Worm (Caenorhabditis elegans) whole organism, L4 larva: ENCODE data around the gene unc-64.

Experiments used
- F10B5.3 ChIP-seq: sonication (generic microtip); optimal IDR thresholded peaks from 2 replicates; lab custom pipeline; 2016; ENCODE audit warnings: mild to moderate bottlenecking, missing genetic modification characterization, missing compliant biosample characterization
- F26F4.8 ChIP-seq: fragments of 200-800 bp; sonication (Bioruptor generic); conservative IDR thresholded peaks from 2 replicates; pipeline ENCODE4 v1.3.6; 2022; ENCODE audit warnings: missing genetic modification characterization, missing compliant biosample characterization
- F49E8.2 ChIP-seq: sonication (generic microtip); optimal IDR thresholded peaks from 2 replicates; lab custom pipeline; 2016; ENCODE audit warnings: missing compliant biosample characterization, mild to moderate bottlenecking, missing genetic modification characterization, borderline replicate concordance
- R02D3.7 ChIP-seq: fragments of 150-350 bp; sonication (generic microtip); optimal IDR thresholded peaks from 3 replicates; lab custom pipeline; 2014; ENCODE audit warnings: missing biosample characterization, missing genetic modification characterization
- Y5F2A.4 ChIP-seq: fragments of 200-800 bp; sonication (Bioruptor generic); optimal IDR thresholded peaks from 2 replicates; lab custom pipeline; 2018; ENCODE audit warnings: mild to moderate bottlenecking, missing genetic modification characterization, missing compliant biosample characterization
- ZK337.2 ChIP-seq: fragments of 200-800 bp; sonication (Bioruptor generic); IDR thresholded peaks from 2 replicates; pipeline ENCODE4 v1.3.6; 2022; ENCODE audit warnings: missing genetic modification reagents, missing genetic modification characterization, missing compliant biosample characterization
- ZK546.5 ChIP-seq, 2 experiments: sonication (generic microtip); optimal IDR thresholded peaks; 2 replicates each; lab custom pipeline; 2017; ENCODE audit warnings: missing biosample characterization in 2 of 2, missing genetic modification characterization in 2 of 2
- aha-1 ChIP-seq: fragments of 150-350 bp; peaks from one replicate; lab custom pipeline; 2014; ENCODE audit warnings: missing biosample characterization, missing genetic modification characterization
- aly-2 ChIP-seq: sonication (generic microtip); optimal IDR thresholded peaks from 2 replicates; lab custom pipeline; 2018; ENCODE audit warnings: missing biosample characterization, missing genetic modification characterization
- attf-4 ChIP-seq: sonication (generic microtip); optimal IDR thresholded peaks from 3 replicates; lab custom pipeline; 2017; ENCODE audit warnings: missing biosample characterization, missing genetic modification characterization
- ceh-20 ChIP-seq: fragments of 200-800 bp; sonication (Bioruptor generic); IDR thresholded peaks from 2 replicates; pipeline ENCODE4 v1.3.6; 2022; ENCODE audit warnings: missing genetic modification reagents, missing genetic modification characterization, missing compliant biosample characterization
- ceh-32 ChIP-seq: sonication (generic microtip); optimal IDR thresholded peaks from 2 replicates; lab custom pipeline; 2016; ENCODE audit warnings: mild to moderate bottlenecking, missing genetic modification characterization, missing compliant biosample characterization; ENCODE audit not compliant: poor library complexity
- ceh-62 ChIP-seq: sonication (generic microtip); optimal IDR thresholded peaks from 2 replicates; lab custom pipeline; 2017; ENCODE audit warnings: missing biosample characterization, missing genetic modification characterization
- ceh-82 ChIP-seq: sonication (generic microtip); optimal IDR thresholded peaks from 2 replicates; lab custom pipeline; 2017; ENCODE audit warnings: missing biosample characterization, missing genetic modification characterization
- cey-2 ChIP-seq: sonication (generic microtip); optimal IDR thresholded peaks from 3 replicates; lab custom pipeline; 2017; ENCODE audit warnings: missing genetic modification characterization, mild to moderate bottlenecking, missing compliant biosample characterization, antibody characterized with exemption, borderline replicate concordance; ENCODE audit not compliant: insufficient read depth
- ctbp-1 ChIP-seq: fragments of 200-800 bp; sonication (Bioruptor generic); IDR thresholded peaks from 2 replicates; pipeline ENCODE4 v1.3.6; 2022; ENCODE audit warnings: missing genetic modification reagents, missing genetic modification characterization, missing compliant biosample characterization
- daf-12 ChIP-seq: fragments of 150-350 bp; optimal IDR thresholded peaks from 2 replicates; lab custom pipeline; 2014; ENCODE audit warnings: missing biosample characterization, missing genetic modification reagents, missing genetic modification characterization
- dmd-8 ChIP-seq: fragments of 200-800 bp; sonication (Bioruptor generic); IDR thresholded peaks from 2 replicates; pipeline ENCODE4 v1.3.6; 2022; ENCODE audit warnings: missing genetic modification characterization, missing compliant biosample characterization
- duxl-1 ChIP-seq: sonication (generic microtip); optimal IDR thresholded peaks from 2 replicates; lab custom pipeline; 2016; ENCODE audit warnings: mild to moderate bottlenecking, missing genetic modification characterization, moderate library complexity, missing compliant biosample characterization; ENCODE audit not compliant: poor library complexity
- dve-1 ChIP-seq: sonication (generic microtip); optimal IDR thresholded peaks from 2 replicates; lab custom pipeline; 2017; ENCODE audit warnings: antibody characterized with exemption, mild to moderate bottlenecking, missing genetic modification characterization, missing compliant biosample characterization; ENCODE audit not compliant: insufficient read depth
- egl-43 ChIP-seq: fragments of 200-800 bp; sonication (Bioruptor generic); IDR thresholded peaks from 2 replicates; pipeline ENCODE4 v1.3.6; 2022; ENCODE audit warnings: missing genetic modification reagents, missing genetic modification characterization, missing compliant biosample characterization
- gei-8 ChIP-seq: fragments of 200-800 bp; sonication (Bioruptor generic); optimal IDR thresholded peaks from 2 replicates; lab custom pipeline; 2018; ENCODE audit warnings: mild to moderate bottlenecking, missing genetic modification characterization, missing compliant biosample characterization
- hif-1 ChIP-seq, 2 experiments: sonication (generic microtip); optimal IDR thresholded peaks; 2 replicates each; lab custom pipeline; 2016 to 2017; ENCODE audit warnings: missing compliant biosample characterization in 2 of 2, missing genetic modification characterization in 2 of 2, missing genetic modification reagents in 2 of 2, missing genotype in 2 of 2, mild to moderate bottlenecking in 1 of 2
- hlh-11 ChIP-seq: fragments of 200-800 bp; sonication (Bioruptor generic); optimal IDR thresholded peaks from 2 replicates; lab custom pipeline; 2018; ENCODE audit warnings: mild to moderate bottlenecking, missing genetic modification characterization, missing compliant biosample characterization
- jun-1 ChIP-seq: fragments of 150-350 bp; optimal IDR thresholded peaks from 2 replicates; lab custom pipeline; 2014; ENCODE audit warnings: missing biosample characterization, missing genetic modification reagents, missing genetic modification characterization
- lim-7 ChIP-seq: fragments of 200-800 bp; sonication (Bioruptor generic); IDR thresholded peaks from 2 replicates; pipeline ENCODE4 v1.3.6; 2022; ENCODE audit warnings: missing genetic modification characterization, missing compliant biosample characterization
- lin-1 ChIP-seq: fragments of 200-800 bp; sonication (Bioruptor generic); IDR thresholded peaks from 2 replicates; pipeline ENCODE4 v1.3.6; 2022; ENCODE audit warnings: missing genetic modification reagents, missing genetic modification characterization, missing compliant biosample characterization
- lin-15B ChIP-seq: fragments of 150-350 bp; sonication (generic microtip); optimal IDR thresholded peaks from 3 replicates; lab custom pipeline; 2014; ENCODE audit warnings: missing biosample characterization, missing genetic modification characterization
- lin-38 ChIP-seq: fragments of 200-800 bp; sonication (Bioruptor generic); IDR thresholded peaks from 2 replicates; pipeline ENCODE4 v1.3.6; 2022; ENCODE audit warnings: missing genetic modification reagents, missing genetic modification characterization, missing compliant biosample characterization
- lin-39 ChIP-seq: fragments of 150-350 bp; optimal IDR thresholded peaks from 2 replicates; lab custom pipeline; 2014; ENCODE audit warnings: missing biosample characterization, missing genetic modification reagents, missing genetic modification characterization
- lsy-2 ChIP-seq, 2 experiments: fragments of 150-350 bp in 1 of 2; sonication (generic microtip) in 1 of 2; optimal IDR thresholded peaks; 2 replicates each; lab custom pipeline; 2014 to 2017; ENCODE audit warnings: missing biosample characterization in 2 of 2, missing genetic modification characterization in 2 of 2
- mdl-1 ChIP-seq, 2 experiments: fragments of 150-350 bp in 1 of 2; sonication (generic microtip) in 1 of 2; optimal IDR thresholded peaks; 2 replicates each; lab custom pipeline; 2014 to 2017; ENCODE audit warnings: missing biosample characterization in 2 of 2, missing genetic modification characterization in 2 of 2
- mdt-29 ChIP-seq: fragments of 200-800 bp; sonication (Bioruptor generic); IDR thresholded peaks from 2 replicates; pipeline ENCODE4 v1.3.6; 2022; ENCODE audit warnings: missing genetic modification reagents, missing genetic modification characterization, missing compliant biosample characterization
- mep-1 ChIP-seq: fragments of 150-350 bp; sonication (generic microtip); optimal IDR thresholded peaks from 3 replicates; lab custom pipeline; 2014; ENCODE audit warnings: missing biosample characterization, missing genetic modification characterization
- nhr-11 ChIP-seq: fragments of 150-350 bp; optimal IDR thresholded peaks from 2 replicates; lab custom pipeline; 2014; ENCODE audit warnings: missing biosample characterization, missing genetic modification characterization
- nhr-28 ChIP-seq: fragments of 150-350 bp; optimal IDR thresholded peaks from 2 replicates; lab custom pipeline; 2014; ENCODE audit warnings: missing biosample characterization, missing genetic modification characterization
- nhr-42 ChIP-seq: fragments of 200-800 bp; sonication (Bioruptor generic); IDR thresholded peaks from 2 replicates; pipeline ENCODE4 v1.3.6; 2022; ENCODE audit warnings: missing genetic modification characterization, missing compliant biosample characterization
- nhr-48 ChIP-seq: sonication (generic microtip); optimal IDR thresholded peaks from 2 replicates; lab custom pipeline; 2016; ENCODE audit warnings: mild to moderate bottlenecking, missing genetic modification characterization, missing compliant biosample characterization
- nhr-6 ChIP-seq: fragments of 150-350 bp; optimal IDR thresholded peaks from 2 replicates; lab custom pipeline; 2014; ENCODE audit warnings: missing biosample characterization, missing genetic modification characterization
- nhr-76 ChIP-seq: fragments of 150-350 bp; optimal IDR thresholded peaks from 2 replicates; lab custom pipeline; 2014; ENCODE audit warnings: missing biosample characterization, missing genetic modification characterization
- nhr-77 ChIP-seq: fragments of 150-350 bp; optimal IDR thresholded peaks from 2 replicates; lab custom pipeline; 2014; ENCODE audit warnings: missing biosample characterization, missing genetic modification characterization
- php-3 ChIP-seq: fragments of 200-800 bp; sonication (Bioruptor generic); IDR thresholded peaks from 2 replicates; pipeline ENCODE4 v1.3.6; 2022; ENCODE audit warnings: missing genetic modification reagents, missing genetic modification characterization, missing compliant biosample characterization
- saeg-2 ChIP-seq: fragments of 200-800 bp; sonication (Bioruptor generic); IDR thresholded peaks from 2 replicates; pipeline ENCODE4 v1.3.6; 2022; ENCODE audit warnings: missing genetic modification reagents, missing genetic modification characterization, missing compliant biosample characterization
- set-16 ChIP-seq: fragments of 200-800 bp; sonication (Bioruptor generic); IDR thresholded peaks from 2 replicates; pipeline ENCODE4 v1.3.6; 2022; ENCODE audit warnings: missing genetic modification reagents, missing genetic modification characterization, missing compliant biosample characterization
- snpc-1.2 ChIP-seq: fragments of 200-800 bp; sonication (Bioruptor generic); IDR thresholded peaks from 2 replicates; pipeline ENCODE4 v1.3.6; 2022; ENCODE audit warnings: missing genetic modification reagents, missing genetic modification characterization, missing compliant biosample characterization
- snpc-4 ChIP-seq: fragments of 150-350 bp; optimal IDR thresholded peaks from 2 replicates; lab custom pipeline; 2014; ENCODE audit warnings: missing biosample characterization, missing genetic modification characterization
- spr-3 ChIP-seq: fragments of 200-800 bp; sonication (Bioruptor generic); optimal IDR thresholded peaks from 2 replicates; lab custom pipeline; 2018; ENCODE audit warnings: mild to moderate bottlenecking, missing genetic modification characterization, missing compliant biosample characterization
- tag-97 ChIP-seq: fragments of 200-800 bp; sonication (Bioruptor generic); IDR thresholded peaks from 2 replicates; pipeline ENCODE4 v1.3.6; 2022; ENCODE audit warnings: missing genetic modification characterization, missing compliant biosample characterization
- tra-1 ChIP-seq: fragments of 200-800 bp; sonication (Bioruptor generic); IDR thresholded peaks from 2 replicates; pipeline ENCODE4 v1.3.6; 2022; ENCODE audit warnings: missing genetic modification reagents, missing genetic modification characterization, missing compliant biosample characterization
- zag-1 ChIP-seq: fragments of 150-350 bp; optimal IDR thresholded peaks from 2 replicates; lab custom pipeline; 2014; ENCODE audit warnings: missing biosample characterization, missing genetic modification characterization
- zfp-3 ChIP-seq: fragments of 200-800 bp; sonication (Bioruptor generic); conservative IDR thresholded peaks from 2 replicates; pipeline ENCODE4 v1.3.6; 2022; ENCODE audit warnings: missing genetic modification reagents, missing genetic modification characterization, missing compliant biosample characterization
- zip-11 ChIP-seq: fragments of 200-800 bp; sonication (Bioruptor generic); IDR thresholded peaks from 2 replicates; pipeline ENCODE4 v1.3.6; 2022; ENCODE audit warnings: missing genetic modification characterization, missing compliant biosample characterization

The unc-64 gene

DNA sequence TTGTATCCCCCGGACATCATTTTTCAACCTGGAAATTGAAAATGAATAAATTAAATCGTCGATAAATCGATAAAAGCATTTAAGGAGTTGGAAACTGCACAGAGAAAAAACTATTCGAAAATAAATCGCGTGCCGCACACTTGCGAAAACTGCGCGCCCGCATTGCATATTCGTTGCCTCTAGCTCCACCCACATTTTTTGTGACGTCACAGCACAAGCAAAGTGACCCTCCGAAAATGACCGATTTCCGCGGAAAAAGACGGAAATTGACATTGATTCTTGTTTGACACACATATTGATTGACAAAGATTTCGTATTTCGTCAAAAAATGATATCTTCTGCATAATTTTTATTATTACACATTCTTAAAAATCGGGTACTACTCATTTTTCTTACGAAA lies 8.2 kb upstream of the unc-64 start, which contains the start of gene cpf-2:
cpf-2 (minus strand) TSS at position 28 of the 400 bp plus-strand sequence.
- TF ChIP-seq nhr-11 (tag; lab: Kevin White, UChicago), result no peak
- peak; percentile 49 for TF ChIP-seq dve-1 (tag; lab: Kevin White, UChicago)
- TF ChIP-seq gei-8, result no peak
- peak; percentile 73 for TF ChIP-seq mep-1
- TF ChIP-seq dmd-8, result no peak
- no peak for TF ChIP-seq attf-4
- no peak for TF ChIP-seq aly-2 (tag; lab: Kevin White, UChicago)
- peak; percentile 99 for TF ChIP-seq aha-1 (tag; lab: Kevin White, UChicago)
- peak; percentile 63; the same call in 1 of the 2 replicates for TF ChIP-seq lim-7 (GFP tag; lab: Robert Waterston, UW)
- TF ChIP-seq nhr-76 (tag; lab: Kevin White, UChicago), result no peak
- peak; percentile 74 for TF ChIP-seq lin-38
- TF ChIP-seq tra-1 (GFP tag; lab: Robert Waterston, UW), result no peak
- TF ChIP-seq snpc-1.2 (GFP tag; lab: Robert Waterston, UW), result no peak
- TF ChIP-seq Y5F2A.4 (GFP tag; lab: Kevin White, UChicago), result no peak
- TF ChIP-seq ZK337.2 (GFP tag; lab: Robert Waterston, UW), result peak; percentile 54; the same call in 1 of the 2 replicates
- TF ChIP-seq nhr-6, result peak; percentile 61
- 0 out of 2 replicates have a peak, but pooled peaks have one; percentile 25 for TF ChIP-seq saeg-2 (GFP tag; lab: Robert Waterston, UW)
- no peak for TF ChIP-seq ceh-32 (tag; lab: Kevin White, UChicago)
- peak; percentile 76 for TF ChIP-seq egl-43 (GFP tag; lab: Robert Waterston, UW)
- no peak for TF ChIP-seq nhr-77
- TF ChIP-seq cey-2, result no peak
- no peak for TF ChIP-seq ceh-82
- no peak for TF ChIP-seq tag-97 (GFP tag; lab: Robert Waterston, UW)
- TF ChIP-seq hlh-11, result peak; percentile 61
- no peak for TF ChIP-seq ceh-62
- TF ChIP-seq spr-3 (GFP tag; lab: Kevin White, UChicago), result no peak
- no peak for TF ChIP-seq zfp-3 (GFP tag; lab: Robert Waterston, UW)
- no peak for TF ChIP-seq jun-1 (tag; lab: Kevin White, UChicago)
- peak; percentile 42 for TF ChIP-seq nhr-48 (tag; lab: Kevin White, UChicago)
- no peak for TF ChIP-seq set-16 (GFP tag; lab: Robert Waterston, UW)
- no peak for TF ChIP-seq php-3 (GFP tag; lab: Robert Waterston, UW)
- TF ChIP-seq F10B5.3 (tag; lab: Kevin White, UChicago), result no peak
- no peak for TF ChIP-seq lin-15B
- no peak for TF ChIP-seq lin-39 (tag; lab: Kevin White, UChicago)
- no peak for TF ChIP-seq daf-12
- no peak for TF ChIP-seq nhr-28
- TF ChIP-seq zip-11 (GFP tag; lab: Robert Waterston, UW), result no peak
- no peak for TF ChIP-seq ZK546.5 (tag; optimal IDR thresholded peaks at IDR 0.05; lab: Kevin White, UChicago)
- no peak for TF ChIP-seq lin-1 (GFP tag; lab: Robert Waterston, UW)
- peak in 1 of 2 experiments; percentile 72 for TF ChIP-seq lsy-2 (tag; optimal IDR thresholded peaks at IDR 0.05; lab: Kevin White, UChicago)
- 0 out of 2 replicates have a peak, but pooled peaks have one; percentile 59 for TF ChIP-seq nhr-42 (GFP tag; lab: Robert Waterston, UW)
- TF ChIP-seq mdt-29 (GFP tag; lab: Robert Waterston, UW), result no peak
- TF ChIP-seq mdl-1 (tag; optimal IDR thresholded peaks at IDR 0.05; lab: Kevin White, UChicago), result no peak
- no peak for TF ChIP-seq zag-1 (tag; lab: Kevin White, UChicago)
- peak; percentile 57; the same call in 1 of the 2 replicates for TF ChIP-seq ctbp-1 (GFP tag; lab: Robert Waterston, UW)
- TF ChIP-seq ceh-20 (GFP tag; lab: Robert Waterston, UW), result no peak
- peak in 1 of 2 experiments; percentile 48 for TF ChIP-seq hif-1 (tag; optimal IDR thresholded peaks at IDR 0.05; lab: Kevin White, UChicago)
- TF ChIP-seq F49E8.2 (tag; lab: Kevin White, UChicago), result no peak
- peak; percentile 73 for TF ChIP-seq duxl-1
- TF ChIP-seq R02D3.7 (tag; lab: Kevin White, UChicago), result no peak
- no peak for TF ChIP-seq snpc-4 (tag; lab: Kevin White, UChicago)
- TF ChIP-seq F26F4.8 (GFP tag; lab: Robert Waterston, UW), result no peak
